Fruit fly (Drosophila melanogaster) whole organism, adult: Measurements from ENCODE around the gene KLHL18.

Experiments used
- CG11617 ChIP-seq: fragments of 200-800 bp; sonication (Bioruptor generic); optimal IDR thresholded peaks from 2 replicates; lab custom pipeline; 2017; ENCODE audit warnings: mild to moderate bottlenecking, missing biosample characterization, missing genetic modification reagents, missing genetic modification characterization
- CG12768 ChIP-seq: fragments of 200-800 bp; sonication (Bioruptor generic); optimal IDR thresholded peaks from 2 replicates; lab custom pipeline; 2017; ENCODE audit warnings: missing biosample characterization, missing genetic modification characterization, mild to moderate bottlenecking, moderate library complexity, missing genetic modification reagents
- CG14711 ChIP-seq: fragments of 200-800 bp; sonication (Bioruptor generic); optimal IDR thresholded peaks from 2 replicates; lab custom pipeline; 2018; ENCODE audit warnings: missing biosample characterization, mild to moderate bottlenecking, missing genetic modification characterization, moderate library complexity
- CG1620 ChIP-seq: fragments of 200-800 bp; sonication (Bioruptor generic); optimal IDR thresholded peaks from 2 replicates; lab custom pipeline; 2016; ENCODE audit warnings: missing biosample characterization, missing genetic modification characterization
- CG33017 ChIP-seq: fragments of 200-800 bp; sonication (Bioruptor generic); optimal IDR thresholded peaks from 2 replicates; lab custom pipeline; 2018; ENCODE audit warnings: missing biosample characterization, mild to moderate bottlenecking, missing genetic modification characterization, moderate library complexity
- CG5204 ChIP-seq: fragments of 200-800 bp; sonication (Bioruptor generic); optimal IDR thresholded peaks from 2 replicates; lab custom pipeline; 2016; ENCODE audit warnings: missing biosample characterization, missing genetic modification characterization
- CG7045 ChIP-seq: fragments of 200-800 bp; sonication (Bioruptor generic); optimal IDR thresholded peaks from 2 replicates; lab custom pipeline; 2017; ENCODE audit warnings: missing biosample characterization, mild to moderate bottlenecking, missing genetic modification characterization
- CG7101 ChIP-seq: fragments of 200-800 bp; sonication (Bioruptor generic); optimal IDR thresholded peaks from 2 replicates; lab custom pipeline; 2018; ENCODE audit warnings: missing biosample characterization, mild to moderate bottlenecking, missing genetic modification characterization, moderate library complexity
- Clk ChIP-seq: fragments of 200-800 bp; sonication (Bioruptor generic); optimal IDR thresholded peaks from 2 replicates; lab custom pipeline; 2017; ENCODE audit warnings: missing biosample characterization, missing genetic modification characterization
- Crg-1 ChIP-seq: fragments of 200-800 bp; sonication (Bioruptor generic); optimal IDR thresholded peaks from 2 replicates; lab custom pipeline; 2016; ENCODE audit warnings: missing biosample characterization, missing genetic modification characterization
- Hr96 ChIP-seq: fragments of 200-800 bp; sonication (Bioruptor generic); optimal IDR thresholded peaks from 2 replicates; lab custom pipeline; 2016; ENCODE audit warnings: missing biosample characterization, missing genetic modification characterization
- Mnt ChIP-seq: fragments of 200-800 bp; sonication (Bioruptor generic); optimal IDR thresholded peaks from 2 replicates; lab custom pipeline; 2016; ENCODE audit warnings: missing biosample characterization, mild to moderate bottlenecking, missing genetic modification characterization
- bab1 ChIP-seq: fragments of 200-800 bp; sonication (Bioruptor generic); optimal IDR thresholded peaks from 3 replicates; lab custom pipeline; 2019; ENCODE audit warnings: missing biosample characterization, mild to moderate bottlenecking, missing genetic modification characterization, moderate library complexity
- cic ChIP-seq: fragments of 200-800 bp; sonication (Bioruptor generic); optimal IDR thresholded peaks from 2 replicates; lab custom pipeline; 2017; ENCODE audit warnings: missing biosample characterization, mild to moderate bottlenecking, missing genetic modification characterization, moderate library complexity
- cnc ChIP-seq, 2 experiments: fragments of >200 bp; optimal IDR thresholded peaks; 2 replicates each; lab custom pipeline; 2017
- kay ChIP-seq: fragments of 200-800 bp; sonication (Bioruptor generic); peaks from one replicate; lab custom pipeline; 2016; ENCODE audit warnings: missing biosample characterization, missing genetic modification characterization, borderline replicate concordance
- ovo ChIP-seq: fragments of 200-800 bp; sonication (Bioruptor generic); optimal IDR thresholded peaks from 2 replicates; lab custom pipeline; 2016; ENCODE audit warnings: missing biosample characterization, missing genetic modification characterization
- pad ChIP-seq: fragments of 200-800 bp; sonication (Bioruptor generic); optimal IDR thresholded peaks from 3 replicates; lab custom pipeline; 2017; ENCODE audit warnings: missing biosample characterization, missing genetic modification characterization, mild to moderate bottlenecking, moderate library complexity, missing genetic modification reagents
- tj ChIP-seq: fragments of 200-800 bp; sonication (Bioruptor generic); optimal IDR thresholded peaks from 3 replicates; lab custom pipeline; 2017; ENCODE audit warnings: missing biosample characterization, mild to moderate bottlenecking, missing genetic modification characterization, moderate library complexity
- toe ChIP-seq: fragments of 200-800 bp; sonication (Bioruptor generic); optimal IDR thresholded peaks from 2 replicates; lab custom pipeline; 2016; ENCODE audit warnings: missing biosample characterization, missing genetic modification characterization

The KLHL18 gene

DNA sequence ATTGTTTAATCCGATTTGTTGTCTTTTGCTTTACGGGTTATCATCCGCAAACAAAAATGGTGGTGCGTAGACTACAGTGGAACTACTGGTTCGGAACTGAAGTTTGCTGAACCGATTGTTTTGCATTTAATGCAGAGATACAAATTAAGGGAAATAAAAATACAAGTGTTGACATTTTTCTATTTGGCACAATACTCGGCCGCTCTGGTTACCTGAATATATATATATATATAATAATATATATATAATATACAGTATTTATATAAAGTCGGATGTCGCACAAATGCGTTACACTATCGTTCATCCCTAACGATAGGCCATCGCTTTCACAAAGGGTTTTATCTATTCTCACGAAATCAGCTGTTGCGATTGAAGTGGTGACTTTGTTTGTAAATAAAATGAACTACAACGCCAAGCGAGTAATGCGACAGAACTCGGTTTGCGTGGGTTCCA is 6.6 kb upstream of the KLHL18 start, which contains the start of the genes DCAF12 and Spt3:
Gene DCAF12 (minus strand): TSS at position 204 of the 453 bp plus-strand sequence.
Gene Spt3 (plus strand): TSS at position 329 of the 453 bp plus-strand sequence.
- TF ChIP-seq Hr96 (peak; percentile 47), CG14711 (tag; lab: Kevin White, UChicago) (peak; percentile 53), CG7045 (GFP tag; lab: Kevin White, UChicago) (peak; percentile 55), CG33017 (tag; lab: Kevin White, UChicago) (peak; percentile 5), CG11617 (peak; percentile 54), CG5204 (GFP tag; lab: Kevin White, UChicago) (no peak), toe (GFP tag; lab: Kevin White, UChicago) (peak; percentile 75), Crg-1 (GFP tag; lab: Kevin White, UChicago) (no peak), CG1620 (no peak), cic (GFP tag; lab: Kevin White, UChicago) (no peak), CG7101 (peak; percentile 49), ovo (GFP tag; lab: Kevin White, UChicago) (peak; percentile 34), bab1 (peak; percentile 66), Clk (GFP tag; lab: Kevin White, UChicago) (peak; percentile 32), pad (peak; percentile 47), cnc (optimal IDR thresholded peaks at IDR 0.05; lab: Kevin White, UChicago) (no peak), Mnt (GFP tag; lab: Kevin White, UChicago) (peak; percentile 14), CG12768 (GFP tag; lab: Kevin White, UChicago) (peak; percentile 48), kay (GFP tag; lab: Kevin White, UChicago) (no peak), tj (GFP tag; lab: Kevin White, UChicago) (peak; percentile 8)

- TF ChIP-seq bab1 (no peak), CG5204 (GFP tag; lab: Kevin White, UChicago) (no peak), Hr96 (no peak), CG12768 (GFP tag; lab: Kevin White, UChicago) (no peak), Mnt (GFP tag; lab: Kevin White, UChicago) (no peak), kay (GFP tag; lab: Kevin White, UChicago) (no peak), tj (GFP tag; lab: Kevin White, UChicago) (no peak), CG33017 (tag; lab: Kevin White, UChicago) (no peak), ovo (GFP tag; lab: Kevin White, UChicago) (no peak)
Observed at dm6 chr3R:12006417-12006816, 3.8 kb downstream of the KLHL18 start.

dm6 chr3R:12005417-12005816 is 4.8 kb downstream of the KLHL18 start, which contains the start of gene Tk:
Gene Tk, minus strand, starts transcription at chr3R:12005473.
- TF ChIP-seq Clk (GFP tag; lab: Kevin White, UChicago) (no peak), bab1 (no peak), CG11617 (no peak), Hr96 (no peak), CG7101 (no peak)

DNA sequence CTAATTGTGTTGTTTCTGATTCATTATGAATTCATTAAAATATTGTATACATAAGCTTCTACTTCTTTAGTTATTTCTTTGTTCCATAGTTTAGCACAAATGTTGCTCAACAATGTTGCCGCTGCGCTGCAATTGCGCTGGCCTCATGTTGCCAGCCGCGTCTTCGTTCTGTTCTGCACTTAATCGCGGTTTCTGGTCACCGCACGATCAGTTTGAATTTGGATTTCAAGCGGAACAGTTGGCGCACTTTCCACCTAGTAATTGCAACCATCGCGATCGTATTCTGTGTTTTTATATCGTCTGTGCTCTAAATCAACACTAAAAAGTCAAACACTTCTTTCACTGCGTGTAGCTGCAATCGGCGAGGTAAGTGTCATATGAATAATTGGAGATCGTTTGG is 11.2 kb downstream of the KLHL18 start, which contains the start of gene Ect3:
Gene Ect3 (plus strand): TSS at position 205 of the 400 bp plus-strand sequence.
- TF ChIP-seq bab1: no peak
- no peak for TF ChIP-seq Clk (GFP tag; lab: Kevin White, UChicago)
- peak; percentile 31 for TF ChIP-seq tj (GFP tag; lab: Kevin White, UChicago)

dm6 chr3R:11998130-11998529 is 12.1 kb downstream of the KLHL18 start:
- TF ChIP-seq cic (GFP tag; lab: Kevin White, UChicago): no peak
- TF ChIP-seq CG7045 (GFP tag; lab: Kevin White, UChicago): no peak
- TF ChIP-seq ovo (GFP tag; lab: Kevin White, UChicago): no peak
- no peak for TF ChIP-seq bab1
- TF ChIP-seq Crg-1 (GFP tag; lab: Kevin White, UChicago): no peak
- no peak for TF ChIP-seq cnc (optimal IDR thresholded peaks at IDR 0.05; lab: Kevin White, UChicago)
- no peak for TF ChIP-seq Clk (GFP tag; lab: Kevin White, UChicago)
- TF ChIP-seq CG11617: no peak
- no peak for TF ChIP-seq toe (GFP tag; lab: Kevin White, UChicago)
- TF ChIP-seq CG33017 (tag; lab: Kevin White, UChicago): no peak
- TF ChIP-seq tj (GFP tag; lab: Kevin White, UChicago): no peak
- TF ChIP-seq CG1620: no peak
- no peak for TF ChIP-seq CG12768 (GFP tag; lab: Kevin White, UChicago)
- TF ChIP-seq CG7101: no peak
- no peak for TF ChIP-seq CG14711 (tag; lab: Kevin White, UChicago)
- TF ChIP-seq pad: no peak

dm6 chr3R:11992934-11993670 is 17.1 kb downstream of the KLHL18 start, which contains the start of gene mfas:
Gene mfas, minus strand, starts transcription at chr3R:11993315.
- TF ChIP-seq CG7101 (no peak), CG12768 (GFP tag; lab: Kevin White, UChicago) (peak; percentile 26), tj (GFP tag; lab: Kevin White, UChicago) (peak; percentile 2)
